Fruit fly (Drosophila melanogaster) whole organism, embryonic: Measurements from ENCODE around the gene Ythdc1.

Experiments
- Atf-2 ChIP-seq: fragments of 200-800 bp; sonication (Bioruptor generic); optimal IDR thresholded peaks from 2 replicates; lab custom pipeline; 2016; ENCODE audit warnings: missing biosample characterization, missing genetic modification characterization
- B-H1 ChIP-seq: fragments of 200-800 bp; sonication (Bioruptor generic); IDR thresholded peaks from 3 replicates; pipeline ENCODE4 v1.3.6; 2022; ENCODE audit warnings: missing biosample characterization, missing genetic modification characterization
- CG10209 ChIP-seq: fragments of 200-800 bp; sonication (Bioruptor generic); optimal IDR thresholded peaks from 3 replicates; lab custom pipeline; 2017; ENCODE audit warnings: missing biosample characterization, mild to moderate bottlenecking, missing genetic modification characterization, missing genetic modification reagents
- CG10462 ChIP-seq: fragments of 200-800 bp; sonication (Bioruptor generic); optimal IDR thresholded peaks from 2 replicates; lab custom pipeline; 2016; ENCODE audit warnings: missing biosample characterization, missing genetic modification characterization
- CG10959 ChIP-seq: fragments of 200-800 bp; sonication (Bioruptor generic); IDR thresholded peaks from 2 replicates; pipeline ENCODE4 v1.3.6; 2022; ENCODE audit warnings: missing biosample characterization, missing genetic modification characterization
- CG11695 ChIP-seq: fragments of 200-800 bp; sonication (Bioruptor generic); IDR thresholded peaks from 3 replicates; pipeline ENCODE4 v1.3.6; 2022; ENCODE audit warnings: missing biosample characterization, missing genetic modification characterization
- CG12219 ChIP-seq: fragments of 200-800 bp; sonication (Bioruptor generic); optimal IDR thresholded peaks from 3 replicates; lab custom pipeline; 2018; ENCODE audit warnings: missing biosample characterization, mild to moderate bottlenecking, missing genetic modification characterization
- CG13775 ChIP-seq: fragments of 200-800 bp; sonication (Bioruptor generic); optimal IDR thresholded peaks from 3 replicates; lab custom pipeline; 2017; ENCODE audit warnings: missing biosample characterization, mild to moderate bottlenecking, missing genetic modification characterization
- CG14860 ChIP-seq: fragments of 200-800 bp; sonication (Bioruptor generic); IDR thresholded peaks from 3 replicates; pipeline ENCODE4 v1.3.6; 2022; ENCODE audit warnings: missing biosample characterization, missing genetic modification characterization; ENCODE audit not compliant: partially characterized antibody
- CG15073 ChIP-seq: fragments of 200-800 bp; sonication (Bioruptor generic); optimal IDR thresholded peaks from 2 replicates; lab custom pipeline; 2016; ENCODE audit warnings: missing biosample characterization, missing genetic modification characterization
- CG15479 ChIP-seq: fragments of 200-800 bp; sonication (Bioruptor generic); optimal IDR thresholded peaks from 3 replicates; lab custom pipeline; 2019; ENCODE audit warnings: missing biosample characterization, mild to moderate bottlenecking, missing genetic modification characterization, moderate library complexity
- CG16813 ChIP-seq: fragments of 200-800 bp; sonication (Bioruptor generic); IDR thresholded peaks from 3 replicates; pipeline ENCODE4 v1.3.6; 2022; ENCODE audit warnings: missing biosample characterization, missing genetic modification characterization; ENCODE audit not compliant: partially characterized antibody
- CG2199 ChIP-seq: fragments of 200-800 bp; sonication (Bioruptor generic); IDR thresholded peaks from 3 replicates; pipeline ENCODE4 v1.3.6; 2022; ENCODE audit warnings: missing biosample characterization, missing genetic modification characterization
- CG3407 ChIP-seq: fragments of 200-800 bp; sonication (Bioruptor generic); optimal IDR thresholded peaks from 2 replicates; lab custom pipeline; 2018; ENCODE audit warnings: missing biosample characterization, mild to moderate bottlenecking, missing genetic modification characterization
- CG4404 ChIP-seq: fragments of 200-800 bp; sonication (Bioruptor generic); IDR thresholded peaks from 2 replicates; pipeline ENCODE4 v1.3.6; 2022; ENCODE audit warnings: missing biosample characterization, missing genetic modification characterization
- CG5245 ChIP-seq: fragments of 200-800 bp; sonication (Bioruptor generic); optimal IDR thresholded peaks from 3 replicates; lab custom pipeline; 2016; ENCODE audit warnings: missing biosample characterization, missing genetic modification characterization
- CG7271 ChIP-seq: fragments of 200-800 bp; sonication (Bioruptor generic); optimal IDR thresholded peaks from 2 replicates; lab custom pipeline; 2018; ENCODE audit warnings: missing biosample characterization, mild to moderate bottlenecking, missing genetic modification characterization, moderate library complexity
- CG8924 ChIP-seq: fragments of 200-800 bp; optimal IDR thresholded peaks from 3 replicates; lab custom pipeline; 2019; ENCODE audit warnings: missing biosample characterization, mild to moderate bottlenecking, missing genetic modification characterization, moderate library complexity
- CTCF ChIP-seq: fragments of 200-800 bp; sonication (Bioruptor generic); optimal IDR thresholded peaks from 2 replicates; lab custom pipeline; 2017; ENCODE audit warnings: missing biosample characterization, mild to moderate bottlenecking, missing genetic modification characterization, moderate library complexity
- Camta ChIP-seq: fragments of 200-800 bp; sonication (Bioruptor generic); optimal IDR thresholded peaks from 2 replicates; lab custom pipeline; 2016; ENCODE audit warnings: missing biosample characterization, missing genetic modification characterization
- Dek ChIP-seq: fragments of 200-800 bp; sonication (Bioruptor generic); optimal IDR thresholded peaks from 3 replicates; lab custom pipeline; 2019; ENCODE audit warnings: missing biosample characterization, mild to moderate bottlenecking, missing genetic modification characterization, moderate library complexity
- Dll ChIP-seq: fragments of 200-800 bp; sonication (Bioruptor generic); IDR thresholded peaks from 4 replicates; pipeline ENCODE4 v1.3.6; 2022; ENCODE audit warnings: missing biosample characterization, missing genetic modification characterization; ENCODE audit not compliant: partially characterized antibody
- Doc2 ChIP-seq: fragments of 200-800 bp; sonication (Bioruptor generic); IDR thresholded peaks from 2 replicates; pipeline ENCODE4 v1.3.6; 2022; ENCODE audit warnings: missing biosample characterization, missing genetic modification characterization
- GATAe ChIP-seq: fragments of 200-800 bp; sonication (Bioruptor generic); conservative IDR thresholded peaks from 2 replicates; pipeline ENCODE4 v1.3.6; 2022; ENCODE audit warnings: missing biosample characterization, missing genetic modification characterization
- H2.0 ChIP-seq: fragments of 200-800 bp; sonication (Bioruptor generic); IDR thresholded peaks from 2 replicates; pipeline ENCODE4 v1.3.6; 2022; ENCODE audit warnings: missing biosample characterization, missing genetic modification characterization
- Jarid2 ChIP-seq: fragments of 200-800 bp; sonication (Bioruptor generic); optimal IDR thresholded peaks from 3 replicates; lab custom pipeline; 2017; ENCODE audit warnings: mild to moderate bottlenecking, missing biosample characterization, missing genetic modification reagents, missing genetic modification characterization
- Nf-YB ChIP-seq: fragments of 200-800 bp; sonication (Bioruptor generic); optimal IDR thresholded peaks from 3 replicates; lab custom pipeline; 2019; ENCODE audit warnings: missing biosample characterization, mild to moderate bottlenecking, missing genetic modification characterization, moderate library complexity
- Pdp1 ChIP-seq, 2 experiments: fragments of 200-800 bp; sonication (Bioruptor generic); optimal IDR thresholded peaks; 3 replicates each; lab custom pipeline; 2016; ENCODE audit warnings: missing biosample characterization in 2 of 2, missing genetic modification characterization in 2 of 2, mild to moderate bottlenecking in 1 of 2, moderate library complexity in 1 of 2
- Ptx1 ChIP-seq: fragments of 200-800 bp; sonication (Bioruptor generic); IDR thresholded peaks from 2 replicates; pipeline ENCODE4 v1.3.6; 2022; ENCODE audit warnings: missing biosample characterization, missing genetic modification characterization
- Sin3A ChIP-seq: fragments of >200 bp; optimal IDR thresholded peaks from 2 replicates; lab custom pipeline; 2018
- Usf ChIP-seq: fragments of 200-800 bp; sonication (Bioruptor generic); optimal IDR thresholded peaks from 2 replicates; lab custom pipeline; 2017; ENCODE audit warnings: missing genotype, missing biosample characterization, missing genetic modification characterization
- cg ChIP-seq: fragments of 200-800 bp; sonication (Bioruptor generic); optimal IDR thresholded peaks from 3 replicates; lab custom pipeline; 2019; ENCODE audit warnings: missing biosample characterization, mild to moderate bottlenecking, missing genetic modification characterization, moderate library complexity
- chif ChIP-seq, 2 experiments: fragments of 200-800 bp; sonication (Bioruptor generic); optimal IDR thresholded peaks; 3 replicates each; lab custom pipeline; 2016; ENCODE audit warnings: missing biosample characterization in 2 of 2, missing genetic modification characterization in 2 of 2
- dati ChIP-seq: fragments of 200-800 bp; sonication (Bioruptor generic); IDR thresholded peaks from 2 replicates; pipeline ENCODE4 v1.3.6; 2022; ENCODE audit warnings: missing biosample characterization, missing genetic modification characterization
- dm ChIP-seq: fragments of 200-800 bp; sonication (Bioruptor generic); optimal IDR thresholded peaks from 3 replicates; lab custom pipeline; 2016; ENCODE audit warnings: missing biosample characterization, missing genetic modification characterization
- fd3F ChIP-seq: fragments of 200-800 bp; sonication (Bioruptor generic); optimal IDR thresholded peaks from 2 replicates; lab custom pipeline; 2018; ENCODE audit warnings: missing biosample characterization, mild to moderate bottlenecking, missing genetic modification characterization, moderate library complexity
- fu2 ChIP-seq: fragments of 200-800 bp; sonication (Bioruptor generic); optimal IDR thresholded peaks from 2 replicates; lab custom pipeline; 2016; ENCODE audit warnings: missing biosample characterization, missing genetic modification characterization
- grau ChIP-seq: fragments of 200-800 bp; optimal IDR thresholded peaks from 3 replicates; lab custom pipeline; 2019; ENCODE audit warnings: missing biosample characterization, mild to moderate bottlenecking, missing genetic modification characterization, moderate library complexity
- gsb ChIP-seq: fragments of 200-800 bp; sonication (Bioruptor generic); IDR thresholded peaks from 2 replicates; pipeline ENCODE4 v1.3.6; 2022; ENCODE audit warnings: missing biosample characterization, missing genetic modification characterization
- h ChIP-seq: fragments of >200 bp; optimal IDR thresholded peaks from 2 replicates; lab custom pipeline; 2017
- ind ChIP-seq: fragments of 200-800 bp; sonication (Bioruptor generic); optimal IDR thresholded peaks from 3 replicates; lab custom pipeline; 2016; ENCODE audit warnings: missing biosample characterization, missing genetic modification characterization
- kah ChIP-seq: fragments of 200-800 bp; sonication (Bioruptor generic); optimal IDR thresholded peaks from 2 replicates; lab custom pipeline; 2018; ENCODE audit warnings: missing biosample characterization, mild to moderate bottlenecking, missing genetic modification characterization
- mam ChIP-seq: fragments of 200-800 bp; sonication (Bioruptor generic); optimal IDR thresholded peaks from 3 replicates; lab custom pipeline; 2016; ENCODE audit warnings: missing biosample characterization, missing genetic modification characterization
- nau ChIP-seq: fragments of 200-800 bp; sonication (Bioruptor generic); optimal IDR thresholded peaks from 3 replicates; lab custom pipeline; 2017; ENCODE audit warnings: missing biosample characterization, mild to moderate bottlenecking, missing genetic modification characterization, missing genetic modification reagents
- nerfin-1 ChIP-seq: fragments of 200-800 bp; sonication (Bioruptor generic); optimal IDR thresholded peaks from 3 replicates; lab custom pipeline; 2019; ENCODE audit warnings: missing biosample characterization, mild to moderate bottlenecking, missing genetic modification characterization, moderate library complexity
- row ChIP-seq: fragments of 200-800 bp; sonication (Bioruptor generic); IDR thresholded peaks from 3 replicates; pipeline ENCODE4 v1.3.6; 2022; ENCODE audit warnings: missing biosample characterization, missing genetic modification characterization
- stwl ChIP-seq: fragments of 200-800 bp; sonication (Bioruptor generic); optimal IDR thresholded peaks from 3 replicates; lab custom pipeline; 2018; ENCODE audit warnings: missing biosample characterization, mild to moderate bottlenecking, missing genetic modification characterization, moderate library complexity
- tgo ChIP-seq: fragments of 200-800 bp; sonication (Bioruptor generic); IDR thresholded peaks from 3 replicates; pipeline ENCODE4 v1.3.6; 2022; ENCODE audit warnings: missing biosample characterization, missing genetic modification characterization
- vfl ChIP-seq: fragments of 200-800 bp; sonication (Bioruptor generic); optimal IDR thresholded peaks from 2 replicates; lab custom pipeline; 2016; ENCODE audit warnings: missing biosample characterization, missing genetic modification characterization
- zen ChIP-seq: fragments of 200-800 bp; sonication (Bioruptor generic); optimal IDR thresholded peaks from 3 replicates; lab custom pipeline; 2018; ENCODE audit warnings: missing biosample characterization, mild to moderate bottlenecking, missing genetic modification characterization, moderate library complexity

Gene Ythdc1

DNA sequence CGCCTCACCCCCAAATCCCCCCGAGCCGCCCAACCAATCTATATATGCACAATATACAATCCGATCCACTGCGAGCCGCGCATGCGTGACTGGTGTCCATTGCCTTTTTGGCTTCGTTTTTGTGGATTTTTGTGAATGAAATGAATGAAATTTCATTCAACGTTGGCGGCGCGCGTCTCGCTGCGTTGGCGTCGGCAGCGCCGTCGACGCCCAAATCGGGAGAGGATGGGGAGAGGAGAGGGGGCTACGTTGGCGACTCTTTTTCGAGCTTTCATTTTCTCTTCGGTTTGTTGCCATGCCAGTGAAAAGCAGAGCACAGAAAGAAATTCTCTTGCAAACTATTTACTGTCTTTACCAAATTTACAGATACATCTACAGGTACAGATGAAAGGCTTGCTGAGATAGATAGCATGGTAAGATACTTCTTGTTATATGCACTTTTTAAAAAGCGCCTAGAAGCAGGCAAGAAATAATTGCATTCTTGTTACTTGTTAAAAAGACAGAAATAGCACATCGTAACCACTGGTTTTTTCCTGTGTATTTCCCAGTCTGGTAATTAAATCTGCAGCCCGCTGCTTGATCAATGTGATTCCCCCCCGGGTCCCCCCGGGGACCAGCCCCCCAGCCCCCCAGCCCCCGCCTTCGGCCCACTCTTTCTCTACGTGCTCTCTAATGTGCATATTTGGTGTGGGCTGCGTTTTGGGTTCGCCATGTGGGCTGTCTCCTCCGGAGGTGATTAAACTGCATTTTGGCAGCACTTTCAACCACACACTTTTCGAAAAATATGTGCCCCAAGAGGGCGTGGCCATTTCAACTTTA is 6.5 kb upstream of the Ythdc1 start (continued):
- TF ChIP-seq dati (GFP tag; lab: Robert Waterston, UW) (no peak), CG15479 (GFP tag; lab: Kevin White, UChicago) (no peak), CG10209 (GFP tag; lab: Kevin White, UChicago) (peak; percentile 5), CG14860 (no peak), CG5245 (GFP tag; lab: Kevin White, UChicago) (peak; percentile 1), nerfin-1 (tag; lab: Kevin White, UChicago) (peak; percentile 55), dm (no peak), ind (GFP tag; lab: Kevin White, UChicago) (peak; percentile 57), CG12219 (GFP tag; lab: Kevin White, UChicago) (peak; percentile 12), fu2 (GFP tag; lab: Kevin White, UChicago) (no peak), CG10462 (no peak), zen (peak; percentile 4), Ptx1 (GFP tag; lab: Robert Waterston, UW) (peak; percentile 60; the same call in 1 of the 2 replicates), Atf-2 (GFP tag; lab: Kevin White, UChicago) (no peak), tgo (GFP tag; lab: Robert Waterston, UW) (peak; percentile 45; the same call in 2 of the 3 replicates), CG8924 (tag; lab: Kevin White, UChicago) (peak; percentile 50), stwl (tag; lab: Kevin White, UChicago) (no peak), gsb (GFP tag; lab: Robert Waterston, UW) (no peak), Doc2 (GFP tag; lab: Robert Waterston, UW) (no peak), CTCF (GFP tag; lab: Kevin White, UChicago) (no peak), CG13775 (GFP tag; lab: Kevin White, UChicago) (no peak), CG7271 (tag; lab: Kevin White, UChicago) (no peak), Camta (GFP tag; lab: Kevin White, UChicago) (no peak), h (lab: Kevin White, UChicago) (no peak), GATAe (GFP tag; lab: Robert Waterston, UW) (no peak), cg (GFP tag; lab: Kevin White, UChicago) (no peak), row (peak; percentile 60), Pdp1 (GFP tag; optimal IDR thresholded peaks at IDR 0.05; lab: Kevin White, UChicago) (peak in 1 of 2 experiments; percentile 12), CG15073 (no peak), CG16813 (GFP tag; lab: Robert Waterston, UW) (no peak), mam (no peak), chif (GFP tag; optimal IDR thresholded peaks at IDR 0.05; lab: Kevin White, UChicago) (peak in 1 of 2 experiments; percentile 38), Nf-YB (GFP tag; lab: Kevin White, UChicago) (peak; percentile 4), nau (peak; percentile 53), CG3407 (GFP tag; lab: Kevin White, UChicago) (peak; percentile 40), vfl (GFP tag; lab: Kevin White, UChicago) (no peak), kah (GFP tag; lab: Kevin White, UChicago) (peak; percentile 26), CG11695 (GFP tag; lab: Robert Waterston, UW) (0 out of 3 replicates have a peak, but pooled peaks have one; percentile 30), CG10959 (GFP tag; lab: Robert Waterston, UW) (no peak), Dll (GFP tag; lab: Robert Waterston, UW) (no peak), fd3F (GFP tag; lab: Kevin White, UChicago) (no peak), grau (tag; lab: Kevin White, UChicago) (peak; percentile 53), CG2199 (peak; percentile 25; the same call in 1 of the 3 replicates), Sin3A (no peak), Usf (GFP tag; lab: Kevin White, UChicago) (no peak), CG4404 (GFP tag; lab: Robert Waterston, UW) (no peak), Jarid2 (GFP tag; lab: Kevin White, UChicago) (no peak), B-H1 (GFP tag; lab: Robert Waterston, UW) (no peak), H2.0 (GFP tag; lab: Robert Waterston, UW) (0 out of 2 replicates have a peak, but pooled peaks have one; percentile 13), Dek (no peak)
